Worm (Caenorhabditis elegans) whole organism, young adult: Measurements from ENCODE around the gene fdgt-1.

ENCODE experiments used
- F39B2.1 ChIP-seq: fragments of 200-800 bp; sonication (Bioruptor generic); IDR thresholded peaks from 2 replicates; pipeline ENCODE4 v1.3.6; 2022; ENCODE audit warnings: missing genetic modification reagents, missing genetic modification characterization, missing compliant biosample characterization
- F49E8.2 ChIP-seq: sonication (generic microtip); optimal IDR thresholded peaks from 3 replicates; lab custom pipeline; 2017; ENCODE audit warnings: missing genetic modification characterization, mild to moderate bottlenecking, missing compliant biosample characterization, antibody characterized with exemption, moderate library complexity; ENCODE audit not compliant: insufficient read depth
- dpl-1 ChIP-seq: fragments of 150-350 bp; optimal IDR thresholded peaks from 2 replicates; lab custom pipeline; 2014; ENCODE audit warnings: missing biosample characterization, missing genetic modification reagents, missing genetic modification characterization
- lin-40 ChIP-seq: sonication (generic microtip); optimal IDR thresholded peaks from 2 replicates; lab custom pipeline; 2016; ENCODE audit warnings: missing genetic modification characterization, mild to moderate bottlenecking, missing compliant biosample characterization, missing genotype, missing genetic modification reagents
- mxl-1 ChIP-seq: sonication (generic microtip); optimal IDR thresholded peaks from 2 replicates; lab custom pipeline; 2016; ENCODE audit warnings: missing genetic modification characterization, missing compliant biosample characterization
- repo-1 ChIP-seq: sonication (generic microtip); optimal IDR thresholded peaks from 2 replicates; lab custom pipeline; 2017; ENCODE audit warnings: mild to moderate bottlenecking, missing genetic modification characterization, missing compliant biosample characterization
- rpc-1 ChIP-seq, 2 experiments: fragments of 150-350 bp in 1 of 2; sonication (generic microtip) in 1 of 2; optimal IDR thresholded peaks; 2 replicates each; lab custom pipeline; 2014 to 2018; ENCODE audit warnings: missing biosample characterization in 1 of 2, missing genetic modification characterization in 1 of 2, missing genetic modification reagents in 1 of 2, missing genotype in 1 of 2
- snpc-1.3 ChIP-seq: sonication (generic microtip); optimal IDR thresholded peaks from 2 replicates; lab custom pipeline; 2017; ENCODE audit warnings: missing genetic modification characterization, mild to moderate bottlenecking, missing compliant biosample characterization, antibody characterized with exemption, moderate library complexity, missing genotype, missing genetic modification reagents; ENCODE audit not compliant: insufficient read depth
- unc-130 ChIP-seq: sonication (generic microtip); optimal IDR thresholded peaks from 2 replicates; lab custom pipeline; 2016; ENCODE audit warnings: missing genetic modification reagents, missing genetic modification characterization, missing compliant biosample characterization
- unc-62 ChIP-seq: fragments of 150-350 bp; optimal IDR thresholded peaks from 2 replicates; lab custom pipeline; 2014; ENCODE audit warnings: missing biosample characterization, missing genetic modification reagents, missing genetic modification characterization
- zfh-2 ChIP-seq: fragments of 200-800 bp; sonication (Bioruptor generic); conservative IDR thresholded peaks from 2 replicates; pipeline ENCODE4 v1.3.6; 2022; ENCODE audit warnings: missing genetic modification reagents, missing genetic modification characterization, missing compliant biosample characterization

ce11 chrII:1470515-1470966, 33.8 kb upstream of the fdgt-1 start, which contains the start of gene H17B01.2:
- no peak for TF ChIP-seq F49E8.2 (tag; lab: Kevin White, UChicago)
- no peak for TF ChIP-seq snpc-1.3 (tag; lab: Kevin White, UChicago)
- TF ChIP-seq dpl-1 (GFP tag; lab: Kevin White, UChicago): no peak
- TF ChIP-seq unc-130 (GFP tag; lab: Kevin White, UChicago): no peak
- TF ChIP-seq F39B2.1 (GFP tag; lab: Robert Waterston, UW): no peak
- no peak for TF ChIP-seq unc-62
- peak; percentile 73 for TF ChIP-seq zfh-2 (GFP tag; lab: Robert Waterston, UW)
- no peak for TF ChIP-seq repo-1
- TF ChIP-seq lin-40: no peak
- TF ChIP-seq mxl-1 (tag; lab: Kevin White, UChicago): no peak
- no peak for TF ChIP-seq rpc-1 (optimal IDR thresholded peaks at IDR 0.05; lab: Kevin White, UChicago)
- no peak for TF ChIP-seq rpc-1 (tag; optimal IDR thresholded peaks at IDR 0.05; lab: Kevin White, UChicago)
